Worm (Caenorhabditis elegans) whole organism, L1 larva: ENCODE data around the gene C50C3.5.
A peak's percentile ranks its signal among the peaks of the same experiment; 100 is the strongest.

Experiments
- C04F5.9 ChIP-seq: sonication (generic microtip); optimal IDR thresholded peaks from 2 replicates; lab custom pipeline; 2016; ENCODE audit warnings: missing genetic modification characterization, missing compliant biosample characterization
- C16A3.4 ChIP-seq: fragments of 150-350 bp; optimal IDR thresholded peaks from 2 replicates; lab custom pipeline; 2014; ENCODE audit warnings: missing biosample characterization, missing genetic modification characterization
- C34B4.2 ChIP-seq: sonication (generic microtip); optimal IDR thresholded peaks from 2 replicates; lab custom pipeline; 2017; ENCODE audit warnings: mild to moderate bottlenecking, missing genetic modification characterization, missing compliant biosample characterization
- F16B12.6 ChIP-seq: fragments of 150-350 bp; optimal IDR thresholded peaks from 2 replicates; lab custom pipeline; 2014; ENCODE audit warnings: missing biosample characterization, missing genetic modification characterization
- Y116A8C.19 ChIP-seq: sonication (generic microtip); optimal IDR thresholded peaks from 2 replicates; lab custom pipeline; 2016; ENCODE audit warnings: missing compliant biosample characterization, missing genetic modification characterization, borderline replicate concordance
- aha-1 ChIP-seq: fragments of 150-350 bp; optimal IDR thresholded peaks from 2 replicates; lab custom pipeline; 2014; ENCODE audit warnings: missing biosample characterization, missing genetic modification characterization
- aly-2 ChIP-seq: fragments of 150-350 bp; optimal IDR thresholded peaks from 2 replicates; lab custom pipeline; 2014; ENCODE audit warnings: missing biosample characterization, missing genetic modification characterization
- ama-1 ChIP-seq: fragments of 150-350 bp; optimal IDR thresholded peaks from 2 replicates; lab custom pipeline; 2014
- blmp-1 ChIP-seq: fragments of 150-350 bp; optimal IDR thresholded peaks from 2 replicates; lab custom pipeline; 2014; ENCODE audit warnings: missing biosample characterization, missing genetic modification characterization
- ceh-63 ChIP-seq: fragments of 200-800 bp; sonication (Bioruptor generic); optimal IDR thresholded peaks from 2 replicates; lab custom pipeline; 2018; ENCODE audit warnings: mild to moderate bottlenecking, missing genetic modification characterization, missing compliant biosample characterization
- ceh-8 ChIP-seq: fragments of 200-800 bp; sonication (Bioruptor generic); optimal IDR thresholded peaks from 2 replicates; lab custom pipeline; 2018; ENCODE audit warnings: mild to moderate bottlenecking, missing genetic modification characterization, moderate library complexity, missing compliant biosample characterization
- ceh-82 ChIP-seq, 3 experiments: fragments of 150-350 bp in 1 of 3; sonication (generic microtip) in 2 of 3; optimal IDR thresholded peaks; 2 replicates each; lab custom pipeline; 2014 to 2017; ENCODE audit warnings: missing biosample characterization in 3 of 3, missing genetic modification characterization in 3 of 3
- dpl-1 ChIP-seq, 3 experiments: fragments of 150-350 bp in 2 of 3; sonication (generic microtip) in 1 of 3; optimal IDR thresholded peaks; 2 replicates each; lab custom pipeline; 2014 to 2017; ENCODE audit warnings: missing biosample characterization in 3 of 3, missing genetic modification characterization in 3 of 3, missing genetic modification reagents in 3 of 3
- dsc-1 ChIP-seq: sonication (generic microtip); optimal IDR thresholded peaks from 2 replicates; lab custom pipeline; 2016; ENCODE audit warnings: mild to moderate bottlenecking, missing genetic modification characterization, missing compliant biosample characterization
- efl-3 ChIP-seq: fragments of 200-800 bp; sonication (Bioruptor generic); optimal IDR thresholded peaks from 2 replicates; lab custom pipeline; 2018; ENCODE audit warnings: mild to moderate bottlenecking, missing genetic modification characterization, missing compliant biosample characterization
- egl-13 ChIP-seq: sonication (generic microtip); optimal IDR thresholded peaks from 2 replicates; lab custom pipeline; 2016; ENCODE audit warnings: missing genotype, missing genetic modification reagents, missing genetic modification characterization, missing compliant biosample characterization
- elt-2 ChIP-seq: sonication (generic microtip); optimal IDR thresholded peaks from 2 replicates; lab custom pipeline; 2016; ENCODE audit warnings: missing genetic modification characterization, mild to moderate bottlenecking, inconsistent platforms, missing compliant biosample characterization, missing genetic modification reagents
- elt-3 ChIP-seq, 6 experiments: fragments of 150-350 bp in 1 of 6; sonication (generic microtip); optimal IDR thresholded peaks; 2 replicates each; lab custom pipeline; 2017 to 2018; ENCODE audit warnings: missing biosample characterization in 6 of 6, missing genetic modification characterization in 6 of 6, inconsistent platforms in 1 of 6
- fkh-10 ChIP-seq: sonication (generic microtip); optimal IDR thresholded peaks from 2 replicates; lab custom pipeline; 2017; ENCODE audit warnings: missing biosample characterization, missing genetic modification reagents, missing genetic modification characterization
- fkh-4 ChIP-seq: sonication (generic microtip); optimal IDR thresholded peaks from 2 replicates; lab custom pipeline; 2016; ENCODE audit warnings: missing compliant biosample characterization, missing genetic modification characterization, borderline replicate concordance
- grh-1 ChIP-seq: fragments of 200-800 bp; sonication (Bioruptor generic); IDR thresholded peaks from 2 replicates; pipeline ENCODE4 v1.3.6; 2022; ENCODE audit warnings: missing genetic modification reagents, missing genetic modification characterization, missing compliant biosample characterization
- hpl-2 ChIP-seq: fragments of 150-350 bp; optimal IDR thresholded peaks from 2 replicates; lab custom pipeline; 2014; ENCODE audit warnings: missing biosample characterization, missing genetic modification reagents, missing genetic modification characterization
- irx-1 ChIP-seq: sonication (generic microtip); optimal IDR thresholded peaks from 2 replicates; lab custom pipeline; 2016; ENCODE audit warnings: missing genetic modification characterization, missing compliant biosample characterization
- isw-1 ChIP-seq: fragments of 200-800 bp; sonication (Bioruptor generic); IDR thresholded peaks from 2 replicates; pipeline ENCODE4 v1.3.6; 2022; ENCODE audit warnings: missing genetic modification characterization, missing compliant biosample characterization
- lin-13 ChIP-seq: fragments of 150-350 bp; optimal IDR thresholded peaks from 2 replicates; lab custom pipeline; 2014; ENCODE audit warnings: missing biosample characterization, missing genetic modification reagents, missing genetic modification characterization
- lin-15B ChIP-seq: fragments of 150-350 bp; sonication (generic microtip); optimal IDR thresholded peaks from 3 replicates; lab custom pipeline; 2014; ENCODE audit warnings: missing biosample characterization, missing genetic modification characterization
- lin-35 ChIP-seq, 2 experiments: fragments of 150-350 bp; optimal IDR thresholded peaks; 2 replicates each; lab custom pipeline; 2014; ENCODE audit warnings: missing biosample characterization in 2 of 2, missing genetic modification characterization in 2 of 2, missing genetic modification reagents in 2 of 2
- lin-39 ChIP-seq: fragments of 150-350 bp; optimal IDR thresholded peaks from 2 replicates; lab custom pipeline; 2014; ENCODE audit warnings: missing biosample characterization, missing genetic modification reagents, missing genetic modification characterization
- lir-3 ChIP-seq: sonication (generic microtip); optimal IDR thresholded peaks from 2 replicates; lab custom pipeline; 2016; ENCODE audit warnings: mild to moderate bottlenecking, missing genetic modification characterization, moderate library complexity, missing compliant biosample characterization; ENCODE audit not compliant: poor library complexity
- mab-9 ChIP-seq: fragments of 200-800 bp; sonication (Bioruptor generic); IDR thresholded peaks from 2 replicates; pipeline ENCODE4 v1.3.6; 2022; ENCODE audit warnings: missing genetic modification reagents, missing genetic modification characterization, missing compliant biosample characterization
- mdl-1 ChIP-seq, 2 experiments: fragments of 150-350 bp; optimal IDR thresholded peaks; 2 replicates each; lab custom pipeline; 2014 to 2017; ENCODE audit warnings: missing biosample characterization in 2 of 2, missing genetic modification characterization in 2 of 2, inconsistent platforms in 1 of 2
- mep-1 ChIP-seq: fragments of 150-350 bp; optimal IDR thresholded peaks from 2 replicates; lab custom pipeline; 2014; ENCODE audit warnings: missing biosample characterization, missing genetic modification characterization
- nhr-12 ChIP-seq: sonication (generic microtip); optimal IDR thresholded peaks from 2 replicates; lab custom pipeline; 2017; ENCODE audit warnings: missing biosample characterization, missing genetic modification characterization
- nhr-237 ChIP-seq: fragments of 150-350 bp; optimal IDR thresholded peaks from 2 replicates; lab custom pipeline; 2014; ENCODE audit warnings: missing biosample characterization, missing genetic modification characterization
- nhr-47 ChIP-seq: sonication (generic microtip); optimal IDR thresholded peaks from 2 replicates; lab custom pipeline; 2016; ENCODE audit warnings: mild to moderate bottlenecking, missing genetic modification characterization, moderate library complexity, missing compliant biosample characterization
- nhr-71 ChIP-seq: sonication (generic microtip); optimal IDR thresholded peaks from 2 replicates; lab custom pipeline; 2016; ENCODE audit warnings: mild to moderate bottlenecking, missing genetic modification characterization, moderate library complexity, missing compliant biosample characterization
- nhr-76 ChIP-seq: sonication (generic microtip); optimal IDR thresholded peaks from 2 replicates; lab custom pipeline; 2017; ENCODE audit warnings: missing biosample characterization, missing genetic modification characterization
- nhr-77 ChIP-seq: fragments of 150-350 bp; optimal IDR thresholded peaks from 2 replicates; lab custom pipeline; 2014; ENCODE audit warnings: missing biosample characterization, missing genetic modification characterization
- nhr-84 ChIP-seq: sonication (generic microtip); optimal IDR thresholded peaks from 2 replicates; lab custom pipeline; 2017; ENCODE audit warnings: missing biosample characterization, missing genetic modification characterization
- nhr-90 ChIP-seq: sonication (generic microtip); optimal IDR thresholded peaks from 2 replicates; lab custom pipeline; 2016; ENCODE audit warnings: mild to moderate bottlenecking, missing genetic modification characterization, missing compliant biosample characterization; ENCODE audit not compliant: poor library complexity
- pag-3 ChIP-seq: sonication (generic microtip); optimal IDR thresholded peaks from 2 replicates; lab custom pipeline; 2017; ENCODE audit warnings: missing genetic modification characterization, mild to moderate bottlenecking, missing compliant biosample characterization, antibody characterized with exemption, borderline replicate concordance; ENCODE audit not compliant: insufficient read depth
- skn-1 ChIP-seq: fragments of 150-350 bp; optimal IDR thresholded peaks from 2 replicates; lab custom pipeline; 2014; ENCODE audit warnings: missing biosample characterization, missing genetic modification characterization
- snu-23 ChIP-seq: sonication (generic microtip); optimal IDR thresholded peaks from 2 replicates; lab custom pipeline; 2016; ENCODE audit warnings: missing genetic modification characterization, missing compliant biosample characterization
- sptf-1 ChIP-seq: fragments of 150-350 bp; optimal IDR thresholded peaks from 2 replicates; lab custom pipeline; 2014; ENCODE audit warnings: missing biosample characterization, missing genetic modification characterization
- sup-37 ChIP-seq: fragments of 200-800 bp; sonication (Bioruptor generic); optimal IDR thresholded peaks from 2 replicates; lab custom pipeline; 2018; ENCODE audit warnings: mild to moderate bottlenecking, missing genetic modification characterization, missing compliant biosample characterization
- swsn-7 ChIP-seq: sonication (generic microtip); optimal IDR thresholded peaks from 2 replicates; lab custom pipeline; 2016; ENCODE audit warnings: missing genetic modification characterization, missing compliant biosample characterization
- unc-62 ChIP-seq: fragments of 150-350 bp; optimal IDR thresholded peaks from 2 replicates; lab custom pipeline; 2014; ENCODE audit warnings: missing biosample characterization, missing genetic modification reagents, missing genetic modification characterization
- unc-86 ChIP-seq: sonication (generic microtip); optimal IDR thresholded peaks from 2 replicates; lab custom pipeline; 2016; ENCODE audit warnings: missing genetic modification characterization, missing compliant biosample characterization
- xbp-1 ChIP-seq: sonication (generic microtip); optimal IDR thresholded peaks from 2 replicates; lab custom pipeline; 2016; ENCODE audit warnings: missing genetic modification characterization, missing compliant biosample characterization
- ztf-11 ChIP-seq, 2 experiments: sonication (generic microtip); optimal IDR thresholded peaks; 2 replicates each; lab custom pipeline; 2016 to 2017; ENCODE audit warnings: missing genetic modification characterization in 2 of 2, missing biosample characterization in 1 of 2, missing compliant biosample characterization in 1 of 2

Gene C50C3.5

DNA sequence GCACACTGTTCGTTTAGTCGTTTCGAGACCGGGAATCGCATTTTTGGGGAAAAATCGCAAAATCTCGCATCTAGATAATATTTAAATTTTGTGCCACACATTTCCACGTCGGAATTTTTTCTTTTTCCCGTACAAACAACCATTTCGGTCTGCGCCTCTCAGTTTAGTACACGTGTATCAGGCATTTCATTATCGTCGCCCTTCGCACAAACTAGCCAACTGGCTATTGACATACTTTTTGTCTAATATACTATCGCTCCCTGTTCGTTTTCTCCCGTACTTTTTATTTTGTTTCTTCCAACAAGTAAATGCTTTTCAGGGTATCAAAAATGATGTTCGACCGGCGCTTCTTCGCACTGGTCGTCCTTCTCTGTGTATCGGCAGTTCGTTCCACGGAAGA, 45.7 kb upstream of the C50C3.5 start, which contains the start of gene C14B9.2:
TSS of gene C14B9.2 (plus strand) at position 320 of the 400 bp plus-strand sequence.
- TF ChIP-seq nhr-90 (tag; lab: Kevin White, UChicago) (no peak), aly-2 (no peak), mep-1 (no peak), xbp-1 (tag; lab: Kevin White, UChicago) (peak; percentile 50), fkh-10 (GFP tag; lab: Kevin White, UChicago) (no peak), mab-9 (GFP tag; lab: Robert Waterston, UW) (no peak)

ce11 chrIII:8136517-8137099, 42.4 kb upstream of the C50C3.5 start:
- TF ChIP-seq xbp-1 (tag; lab: Kevin White, UChicago) (no peak), grh-1 (GFP tag; lab: Robert Waterston, UW) (no peak), ceh-63 (no peak), skn-1 (tag; lab: Kevin White, UChicago) (peak; percentile 16), ceh-82 (tag; optimal IDR thresholded peaks at IDR 0.05; lab: Kevin White, UChicago) (no peak), dsc-1 (tag; lab: Kevin White, UChicago) (no peak), unc-86 (no peak), C16A3.4 (no peak), nhr-47 (tag; lab: Kevin White, UChicago) (no peak), fkh-4 (tag; lab: Kevin White, UChicago) (no peak), C34B4.2 (tag; lab: Kevin White, UChicago) (no peak), hpl-2 (GFP tag; lab: Kevin White, UChicago) (no peak), nhr-237 (tag; lab: Kevin White, UChicago) (no peak), lin-35 (GFP tag; optimal IDR thresholded peaks at IDR 0.05; lab: Kevin White, UChicago) (no peak), pag-3 (tag; lab: Kevin White, UChicago) (no peak), isw-1 (GFP tag; lab: Robert Waterston, UW) (no peak), dpl-1 (GFP tag; optimal IDR thresholded peaks at IDR 0.05; lab: Kevin White, UChicago) (no peak), blmp-1 (tag; lab: Kevin White, UChicago) (no peak), aly-2 (peak; percentile 23), sup-37 (GFP tag; lab: Kevin White, UChicago) (peak; percentile 16), aha-1 (tag; lab: Kevin White, UChicago) (no peak), mab-9 (GFP tag; lab: Robert Waterston, UW) (no peak), nhr-77 (tag; lab: Kevin White, UChicago) (peak; percentile 37), snu-23 (no peak), Y116A8C.19 (tag; lab: Kevin White, UChicago) (no peak), egl-13 (tag; lab: Kevin White, UChicago) (no peak), swsn-7 (tag; lab: Kevin White, UChicago) (peak; percentile 15), lin-15B (no peak), ama-1 (lab: Kevin White, UChicago) (no peak), nhr-90 (tag; lab: Kevin White, UChicago) (no peak), ztf-11 (tag; optimal IDR thresholded peaks at IDR 0.05; lab: Kevin White, UChicago) (no peak), lin-13 (no peak), unc-62 (GFP tag; lab: Kevin White, UChicago) (no peak), C04F5.9 (tag; lab: Kevin White, UChicago) (no peak), nhr-12 (tag; lab: Kevin White, UChicago) (no peak), lir-3 (tag; lab: Kevin White, UChicago) (no peak), mdl-1 (tag; optimal IDR thresholded peaks at IDR 0.05; lab: Kevin White, UChicago) (peak in 1 of 2 experiments; percentile 34), elt-3 (tag; optimal IDR thresholded peaks at IDR 0.05; lab: Kevin White, UChicago) (no peak), lin-39 (tag; lab: Kevin White, UChicago) (no peak), F16B12.6 (tag; lab: Kevin White, UChicago) (no peak), sptf-1 (tag; lab: Kevin White, UChicago) (no peak), elt-2 (tag; lab: Kevin White, UChicago) (no peak), efl-3 (GFP tag; lab: Kevin White, UChicago) (no peak), nhr-71 (tag; lab: Kevin White, UChicago) (peak; percentile 49), ceh-8 (GFP tag; lab: Kevin White, UChicago) (no peak), irx-1 (tag; lab: Kevin White, UChicago) (no peak), nhr-76 (tag; lab: Kevin White, UChicago) (no peak), nhr-84 (tag; lab: Kevin White, UChicago) (no peak)
